Fruit fly (Drosophila melanogaster): ENCODE results near the gene CG4332.
A peak's percentile ranks its signal among the peaks of the same experiment; 100 is the strongest.

CG4332 gene

DNA sequence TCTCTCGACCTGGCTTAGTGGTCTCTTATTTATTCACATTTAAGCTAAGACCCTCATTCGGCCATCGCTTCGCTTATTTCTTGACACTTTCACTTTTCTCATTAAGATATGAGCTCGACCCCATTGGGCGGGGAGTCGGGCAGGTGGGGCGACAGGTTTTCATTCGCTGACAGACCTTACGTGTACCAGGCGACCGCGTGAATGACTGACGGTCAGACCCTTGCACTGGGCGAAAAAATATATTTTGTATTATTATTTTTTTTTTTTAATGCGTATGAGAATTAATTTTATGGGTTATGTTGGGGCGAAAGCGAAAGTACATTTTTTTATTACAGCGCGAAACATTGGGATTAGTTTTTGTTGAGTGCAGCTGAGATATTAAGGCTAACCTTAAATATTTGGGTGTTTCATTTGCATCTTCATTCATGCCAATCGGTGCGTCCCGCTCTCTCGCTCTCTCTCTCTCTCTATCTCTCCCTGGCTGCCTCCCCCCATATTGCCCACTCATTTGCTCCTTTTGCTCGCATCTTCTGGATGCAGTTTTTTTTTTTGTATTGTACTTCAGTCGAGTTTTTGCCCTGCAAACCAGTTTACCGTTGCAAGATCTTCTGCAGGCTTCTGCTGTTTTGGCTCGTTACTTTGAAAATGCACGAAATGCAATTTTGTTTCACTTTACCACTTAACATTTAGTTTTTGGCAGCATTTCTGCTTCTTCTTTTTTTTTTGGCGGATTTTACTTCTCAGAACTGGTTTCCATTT, 17.7 kb upstream of the CG4332 start (continued):
- TF ChIP-seq fd59A (GFP tag; optimal IDR thresholded peaks at IDR 0.05) (peak; percentile 16), lz (GFP tag; optimal IDR thresholded peaks at IDR 0.05) (peak; percentile 86), eg (GFP tag; IDR thresholded peaks at IDR 0.05) (no peak; the same call in 2 of the 3 replicates), Sox102F (GFP tag; optimal IDR thresholded peaks at IDR 0.05) (peak; percentile 56), CG8319 (GFP tag; optimal IDR thresholded peaks at IDR 0.05) (peak; percentile 53), CG15336 (GFP tag; IDR thresholded peaks at IDR 0.05) (peak; percentile 69), dsx (GFP tag; optimal IDR thresholded peaks at IDR 0.05; ENCODE audit: poor library complexity, severe bottlenecking) (peak; percentile 45), fkh (GFP tag; optimal IDR thresholded peaks at IDR 0.05) (no peak), salr (GFP tag; optimal IDR thresholded peaks at IDR 0.05) (no peak), spab (GFP tag; optimal IDR thresholded peaks at IDR 0.05) (peak; percentile 8), OdsH (GFP tag; optimal IDR thresholded peaks at IDR 0.05) (peak; percentile 61), Hr39 (GFP tag; optimal IDR thresholded peaks at IDR 0.05) (peak; percentile 38), Eip93F (GFP tag; optimal IDR thresholded peaks at IDR 0.05) (peak; percentile 83), CG10669 (GFP tag; optimal IDR thresholded peaks at IDR 0.05) (peak; percentile 3), CG1621 (tag; optimal IDR thresholded peaks at IDR 0.05) (peak; percentile 26), CG6808 (GFP tag; optimal IDR thresholded peaks at IDR 0.05) (peak; percentile 64), CG11294 (GFP tag; IDR thresholded peaks at IDR 0.05) (0 out of 2 replicates have a peak, but pooled peaks have one; percentile 8), CG9139 (GFP tag; optimal IDR thresholded peaks at IDR 0.05) (peak; percentile 46), Eip75B (GFP tag; optimal IDR thresholded peaks at IDR 0.05) (peak; percentile 85), CG6792 (GFP tag; optimal IDR thresholded peaks at IDR 0.05) (peak; percentile 62), CG6854 (GFP tag; optimal IDR thresholded peaks at IDR 0.05) (peak; percentile 3)

DNA sequence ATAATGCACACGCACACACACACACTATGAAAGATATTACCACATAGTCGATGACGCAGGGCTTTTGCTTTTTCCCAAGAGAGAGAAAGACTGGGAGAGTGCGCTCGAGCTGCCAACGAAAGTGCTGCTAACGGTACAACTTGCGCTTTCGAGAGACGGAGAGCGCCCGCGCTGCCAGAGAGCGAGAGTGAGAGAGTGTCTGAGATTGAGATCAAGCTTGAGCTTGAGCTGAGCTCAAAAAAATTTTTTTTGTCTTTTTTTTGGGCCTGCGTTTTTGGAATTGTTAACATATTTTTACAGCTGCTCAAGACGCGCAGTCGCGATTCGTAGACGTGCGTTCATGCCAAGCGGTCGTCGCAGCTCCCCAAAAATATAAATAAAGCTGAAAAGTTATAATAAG, 16.0 kb upstream of the CG4332 start, which contains the start of gene CG32645:
TSS of gene CG32645 (plus strand) at position 313 of the 400 bp plus-strand sequence.
- TF ChIP-seq eg (GFP tag; IDR thresholded peaks at IDR 0.05) (peak; percentile 51; the same call in 1 of the 3 replicates), Hr38 (GFP tag; optimal IDR thresholded peaks at IDR 0.05) (no peak), Smox (GFP tag; optimal IDR thresholded peaks at IDR 0.05) (no peak), Hr39 (GFP tag; optimal IDR thresholded peaks at IDR 0.05) (no peak), spab (GFP tag; optimal IDR thresholded peaks at IDR 0.05) (no peak), CG3919 (GFP tag; optimal IDR thresholded peaks at IDR 0.05) (peak; percentile 11), Eip78C (GFP tag) (peak; percentile 51), Blimp-1 (GFP tag; optimal IDR thresholded peaks at IDR 0.05) (peak; percentile 98), CG15336 (GFP tag; IDR thresholded peaks at IDR 0.05) (peak; percentile 38; the same call in 1 of the 2 replicates), CG9139 (GFP tag; optimal IDR thresholded peaks at IDR 0.05) (no peak), CG16779 (tag; optimal IDR thresholded peaks at IDR 0.05) (no peak), CG11762 (GFP tag; optimal IDR thresholded peaks at IDR 0.05; ENCODE audit: insufficient read depth) (no peak), CG6163 (GFP tag; IDR thresholded peaks at IDR 0.05) (0 out of 3 replicates have a peak, but pooled peaks have one; percentile 30), Sox15 (GFP tag; optimal IDR thresholded peaks at IDR 0.05) (no peak), CG6276 (GFP tag; optimal IDR thresholded peaks at IDR 0.05) (peak; percentile 48), CG6854 (GFP tag; optimal IDR thresholded peaks at IDR 0.05) (peak; percentile 82), Eip93F (GFP tag; optimal IDR thresholded peaks at IDR 0.05) (no peak), vri (GFP tag; optimal IDR thresholded peaks at IDR 0.05) (peak; percentile 63), CG8119 (GFP tag; IDR thresholded peaks at IDR 0.05) (peak; percentile 42; the same call in 2 of the 3 replicates), CG8319 (GFP tag; optimal IDR thresholded peaks at IDR 0.05) (no peak), salr (GFP tag; optimal IDR thresholded peaks at IDR 0.05) (no peak), Lpt (GFP tag; optimal IDR thresholded peaks at IDR 0.05) (peak; percentile 0)

DNA sequence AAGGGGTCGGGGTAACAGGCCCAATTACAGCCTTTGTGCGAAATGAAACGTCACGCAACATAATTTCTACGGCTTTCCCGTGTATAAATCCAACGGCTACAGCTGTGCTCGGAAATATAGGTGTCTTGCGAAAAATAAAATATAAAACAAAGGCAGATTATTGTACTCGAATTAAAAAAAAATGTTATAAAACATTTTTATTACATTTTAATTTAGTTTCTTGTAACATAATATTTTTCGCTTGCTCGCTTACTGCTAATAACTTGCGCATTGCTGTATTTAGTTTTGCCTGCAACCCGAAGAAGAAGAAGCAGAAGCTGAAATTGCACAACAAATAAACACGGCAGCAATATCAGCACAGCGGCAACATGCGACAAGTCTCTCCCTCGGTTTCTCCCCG, 11.7 kb upstream of the CG4332 start:
- TF ChIP-seq CG8632 (GFP tag; optimal IDR thresholded peaks at IDR 0.05) (peak; percentile 73), acj6 (GFP tag; optimal IDR thresholded peaks at IDR 0.05) (peak; percentile 76), salr (GFP tag; optimal IDR thresholded peaks at IDR 0.05) (peak; percentile 37 to 61), cyc (GFP tag; optimal IDR thresholded peaks at IDR 0.05) (peak; percentile 37), CG6792 (GFP tag; optimal IDR thresholded peaks at IDR 0.05) (peak; percentile 63), Eip93F (GFP tag; optimal IDR thresholded peaks at IDR 0.05) (no peak), CG1621 (tag; optimal IDR thresholded peaks at IDR 0.05) (peak; percentile 61), fd59A (GFP tag; optimal IDR thresholded peaks at IDR 0.05) (peak; percentile 61), CG8319 (GFP tag; optimal IDR thresholded peaks at IDR 0.05) (peak; percentile 34), Lpt (GFP tag; optimal IDR thresholded peaks at IDR 0.05) (peak; percentile 78), dac (GFP tag; optimal IDR thresholded peaks at IDR 0.05) (peak; percentile 64), Ets21C (GFP tag; optimal IDR thresholded peaks at IDR 0.05) (no peak), ss (GFP tag; optimal IDR thresholded peaks at IDR 0.05) (peak; percentile 81 to 89), CG16779 (tag; optimal IDR thresholded peaks at IDR 0.05) (peak; percentile 60), Eip75B (GFP tag; optimal IDR thresholded peaks at IDR 0.05) (peak; percentile 71), CG11902 (GFP tag; optimal IDR thresholded peaks at IDR 0.05) (peak; percentile 26), Met (GFP tag; optimal IDR thresholded peaks at IDR 0.05) (peak; percentile 53), CG32006 (GFP tag; optimal IDR thresholded peaks at IDR 0.05) (peak; percentile 89), CG3032 (tag; optimal IDR thresholded peaks at IDR 0.05) (peak; percentile 75), Hr38 (GFP tag; optimal IDR thresholded peaks at IDR 0.05) (no peak), CG8119 (GFP tag; IDR thresholded peaks at IDR 0.05) (peak; percentile 91)

Data from whole organism, prepupa.